Worm (Caenorhabditis elegans): ENCODE results near the gene C38H2.3.

C38H2.3 gene

DNA sequence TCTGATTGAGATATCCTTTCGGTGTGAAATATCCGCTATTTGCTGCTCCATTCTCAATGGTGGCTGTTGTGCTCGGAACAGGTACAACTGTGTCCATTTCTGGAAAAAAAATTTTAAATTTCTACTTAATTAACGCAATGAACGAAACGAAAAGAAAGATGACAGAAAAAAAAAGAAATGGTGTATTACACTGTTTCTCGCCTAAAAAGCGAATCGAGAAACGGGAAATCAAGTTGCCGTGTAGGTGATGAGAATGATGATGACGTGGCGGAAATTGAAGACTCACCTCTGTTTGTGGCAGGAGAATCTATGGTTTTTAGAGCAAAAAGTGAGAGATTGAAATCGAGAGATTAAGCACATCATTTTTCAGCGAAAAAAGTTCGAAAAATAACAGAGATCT, at the start of gene C38H2.3:
C38H2.3 (minus strand) TSS at position 101 of the 400 bp plus-strand sequence.
- no peak for TF ChIP-seq B0310.2 (tag; optimal IDR thresholded peaks at IDR 0.05)
- no peak for TF ChIP-seq ceh-36 (tag; optimal IDR thresholded peaks at IDR 0.05)
- no peak for TF ChIP-seq tra-4 (tag; optimal IDR thresholded peaks at IDR 0.05)
- no peak for TF ChIP-seq tbx-37 (GFP tag; conservative IDR thresholded peaks at IDR 0.05)
- TF ChIP-seq hnd-1 (tag; optimal IDR thresholded peaks at IDR 0.05) = no peak
- TF ChIP-seq ets-7 (tag; optimal IDR thresholded peaks at IDR 0.05) = no peak

DNA sequence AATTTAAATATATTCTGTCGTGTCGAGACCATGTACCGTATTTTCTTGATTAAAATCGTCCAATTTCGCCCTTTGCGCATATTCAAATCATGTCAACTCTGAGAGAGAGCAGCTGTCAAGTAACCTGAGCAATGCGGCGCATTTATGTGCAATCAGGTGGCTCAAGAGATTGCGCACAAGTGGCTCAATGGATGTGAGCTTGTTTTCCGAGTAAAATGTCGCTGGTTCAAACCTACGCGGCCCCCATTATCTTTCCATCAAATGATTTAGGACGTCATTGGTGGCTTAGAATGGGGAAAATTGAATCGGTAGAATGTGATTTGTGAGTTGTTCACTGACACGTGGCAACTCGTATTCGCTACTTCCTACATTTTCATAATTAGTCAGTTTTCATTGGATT, 45.7 kb upstream of the C38H2.3 start:
- TF ChIP-seq aly-1 (tag; optimal IDR thresholded peaks at IDR 0.05) (peak; percentile 45), B0310.2 (tag; optimal IDR thresholded peaks at IDR 0.05) (no peak), hmbx-1 (tag; optimal IDR thresholded peaks at IDR 0.05) (no peak), hmg-4 (GFP tag; optimal IDR thresholded peaks at IDR 0.05) (peak; percentile 71), sea-1 (GFP tag; conservative IDR thresholded peaks at IDR 0.05) (peak; percentile 84), tbx-11 (GFP tag; IDR thresholded peaks at IDR 0.05) (0 out of 2 replicates have a peak, but pooled peaks have one; percentile 49), ama-1 (optimal IDR thresholded peaks at IDR 0.05) (no peak), ceh-13 (GFP tag; optimal IDR thresholded peaks at IDR 0.05) (peak; percentile 57), pes-1 (GFP tag; IDR thresholded peaks at IDR 0.05) (peak; percentile 74), flt-1 (GFP tag; IDR thresholded peaks at IDR 0.05) (peak; percentile 61; the same call in 1 of the 2 replicates), tbx-37 (GFP tag; conservative IDR thresholded peaks at IDR 0.05) (peak; percentile 61; the same call in 1 of the 2 replicates), scrt-1 (GFP tag; IDR thresholded peaks at IDR 0.05) (peak; percentile 66; the same call in 1 of the 2 replicates), hnd-1 (tag; optimal IDR thresholded peaks at IDR 0.05) (peak; percentile 46), ceh-36 (tag; optimal IDR thresholded peaks at IDR 0.05) (peak; percentile 76), F13C5.2 (tag; optimal IDR thresholded peaks at IDR 0.05) (peak; percentile 81), tra-4 (tag; optimal IDR thresholded peaks at IDR 0.05) (no peak), ets-7 (tag; optimal IDR thresholded peaks at IDR 0.05) (no peak)

DNA sequence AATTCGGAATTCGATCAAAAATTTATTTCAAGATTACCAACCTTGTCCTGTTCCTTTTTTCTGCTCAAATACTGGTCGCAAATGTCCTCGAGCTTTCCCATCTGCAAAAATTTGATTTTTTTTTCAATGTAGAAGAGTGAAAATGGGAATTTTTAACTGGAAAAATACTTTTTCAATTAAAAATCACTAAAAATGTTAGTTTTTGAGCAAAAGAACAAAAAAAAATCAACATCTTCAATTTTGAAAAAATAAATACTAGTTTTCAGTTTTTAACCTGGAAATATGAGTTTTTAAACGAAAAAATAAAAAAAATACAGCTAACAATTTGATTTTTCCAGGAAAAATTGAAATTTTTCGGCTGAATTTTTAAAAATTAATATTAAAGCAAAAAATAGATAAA, 41.5 kb upstream of the C38H2.3 start, which contains the start of gene prp-3:
prp-3 (minus strand) TSS at position 101 of the 400 bp plus-strand sequence.
- TF ChIP-seq ama-1 (optimal IDR thresholded peaks at IDR 0.05) = no peak
- TF ChIP-seq aly-1 (tag; optimal IDR thresholded peaks at IDR 0.05) = no peak
- no peak for TF ChIP-seq scrt-1 (GFP tag; IDR thresholded peaks at IDR 0.05)
- no peak for TF ChIP-seq tbx-37 (GFP tag; conservative IDR thresholded peaks at IDR 0.05)
- TF ChIP-seq ceh-36 (tag; optimal IDR thresholded peaks at IDR 0.05) = no peak
- TF ChIP-seq flt-1 (GFP tag; IDR thresholded peaks at IDR 0.05) = no peak
- no peak for TF ChIP-seq B0310.2 (tag; optimal IDR thresholded peaks at IDR 0.05)
- no peak for TF ChIP-seq sea-1 (GFP tag; conservative IDR thresholded peaks at IDR 0.05)
- no peak for TF ChIP-seq F13C5.2 (tag; optimal IDR thresholded peaks at IDR 0.05)
- no peak for TF ChIP-seq hmg-4 (GFP tag; optimal IDR thresholded peaks at IDR 0.05)
- TF ChIP-seq hmbx-1 (tag; optimal IDR thresholded peaks at IDR 0.05) = no peak

DNA sequence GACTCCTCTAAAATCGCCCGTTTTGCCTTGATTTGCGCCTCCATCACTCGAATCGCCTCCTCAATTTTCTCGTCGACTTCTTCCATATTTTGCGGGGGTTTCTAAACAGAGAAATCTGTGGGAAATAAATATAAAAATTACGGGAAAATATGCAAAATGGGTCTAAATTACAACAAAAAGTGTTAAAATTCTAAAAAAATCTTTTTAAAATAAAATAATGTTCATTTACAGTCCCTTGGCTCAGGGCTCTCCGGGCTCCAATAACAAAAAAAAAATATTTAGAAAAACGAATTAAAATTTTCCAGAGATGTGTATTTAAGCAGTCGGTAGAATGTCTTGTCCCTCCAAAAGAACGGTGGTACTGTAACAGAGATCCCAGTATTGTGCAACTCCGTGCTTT, 37.5 kb upstream of the C38H2.3 start, which contains the start of gene M03C11.6:
M03C11.6 (minus strand) TSS at position 101 of the 400 bp plus-strand sequence.
- no peak for TF ChIP-seq tbx-37 (GFP tag; conservative IDR thresholded peaks at IDR 0.05)
- no peak for TF ChIP-seq aly-1 (tag; optimal IDR thresholded peaks at IDR 0.05)
- no peak for TF ChIP-seq tbx-11 (GFP tag; IDR thresholded peaks at IDR 0.05)
- TF ChIP-seq flt-1 (GFP tag; IDR thresholded peaks at IDR 0.05) = no peak

DNA sequence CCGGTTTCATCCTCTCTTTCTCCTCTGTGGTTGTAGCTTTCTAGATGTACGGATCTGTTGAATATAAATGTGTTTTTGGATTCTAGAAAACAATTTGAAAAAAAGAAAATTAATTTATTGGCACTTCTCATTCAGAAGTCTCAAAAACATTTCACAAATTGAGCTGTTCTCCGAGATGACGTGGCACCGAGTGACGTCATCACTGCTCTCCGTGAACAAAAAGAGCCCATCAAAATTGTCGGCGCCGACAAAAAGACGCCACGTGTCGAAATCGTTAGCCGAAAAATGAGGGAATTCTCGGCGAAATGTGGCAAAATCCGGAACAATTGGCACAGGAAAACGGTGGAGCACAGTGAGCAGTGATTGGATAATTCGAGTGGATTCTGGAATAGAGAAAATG, 35.3 kb upstream of the C38H2.3 start:
- no peak for TF ChIP-seq B0310.2 (tag; optimal IDR thresholded peaks at IDR 0.05)
- TF ChIP-seq pes-1 (GFP tag; IDR thresholded peaks at IDR 0.05) = no peak
- TF ChIP-seq hmg-4 (GFP tag; optimal IDR thresholded peaks at IDR 0.05) = no peak
- TF ChIP-seq ets-7 (tag; optimal IDR thresholded peaks at IDR 0.05) = no peak
- TF ChIP-seq flt-1 (GFP tag; IDR thresholded peaks at IDR 0.05) = no peak
- no peak for TF ChIP-seq tra-4 (tag; optimal IDR thresholded peaks at IDR 0.05)
- no peak for TF ChIP-seq scrt-1 (GFP tag; IDR thresholded peaks at IDR 0.05)
- TF ChIP-seq sea-1 (GFP tag; conservative IDR thresholded peaks at IDR 0.05) = no peak
- no peak for TF ChIP-seq ceh-13 (GFP tag; optimal IDR thresholded peaks at IDR 0.05)
- no peak for TF ChIP-seq hmbx-1 (tag; optimal IDR thresholded peaks at IDR 0.05)
- TF ChIP-seq ceh-36 (tag; optimal IDR thresholded peaks at IDR 0.05) = no peak
- TF ChIP-seq tbx-37 (GFP tag; conservative IDR thresholded peaks at IDR 0.05) = no peak
- TF ChIP-seq F13C5.2 (tag; optimal IDR thresholded peaks at IDR 0.05) = no peak
- TF ChIP-seq aly-1 (tag; optimal IDR thresholded peaks at IDR 0.05) = no peak
- TF ChIP-seq ama-1 (optimal IDR thresholded peaks at IDR 0.05) = no peak
- no peak for TF ChIP-seq hnd-1 (tag; optimal IDR thresholded peaks at IDR 0.05)
- no peak for TF ChIP-seq tbx-11 (GFP tag; IDR thresholded peaks at IDR 0.05)

DNA sequence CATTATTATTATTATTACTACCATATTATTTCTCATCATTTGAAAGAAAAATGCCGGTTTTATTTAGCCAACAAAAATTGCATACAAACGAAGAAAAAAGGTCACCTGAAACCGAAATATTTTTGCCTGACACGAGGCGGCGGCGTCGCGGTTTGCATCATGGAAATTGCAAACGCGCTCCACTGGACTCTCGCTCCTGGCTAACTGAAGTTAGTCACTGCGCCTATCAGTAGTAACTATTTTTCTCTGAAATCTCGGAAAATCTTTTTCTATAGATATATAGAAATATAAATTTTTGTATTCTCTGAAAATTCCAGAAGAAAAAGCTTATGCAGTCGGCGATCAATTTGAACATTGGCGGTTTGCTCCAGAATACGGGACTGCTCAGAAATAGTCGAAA, 29.4 kb upstream of the C38H2.3 start, which contains the start of gene ymel-1:
ymel-1 (plus strand) TSS at position 318 of the 400 bp plus-strand sequence.
- TF ChIP-seq hmbx-1 (tag; optimal IDR thresholded peaks at IDR 0.05) (no peak), pes-1 (GFP tag; IDR thresholded peaks at IDR 0.05) (0 out of 2 replicates have a peak, but pooled peaks have one; percentile 14), hmg-4 (GFP tag; optimal IDR thresholded peaks at IDR 0.05) (peak; percentile 29)

DNA sequence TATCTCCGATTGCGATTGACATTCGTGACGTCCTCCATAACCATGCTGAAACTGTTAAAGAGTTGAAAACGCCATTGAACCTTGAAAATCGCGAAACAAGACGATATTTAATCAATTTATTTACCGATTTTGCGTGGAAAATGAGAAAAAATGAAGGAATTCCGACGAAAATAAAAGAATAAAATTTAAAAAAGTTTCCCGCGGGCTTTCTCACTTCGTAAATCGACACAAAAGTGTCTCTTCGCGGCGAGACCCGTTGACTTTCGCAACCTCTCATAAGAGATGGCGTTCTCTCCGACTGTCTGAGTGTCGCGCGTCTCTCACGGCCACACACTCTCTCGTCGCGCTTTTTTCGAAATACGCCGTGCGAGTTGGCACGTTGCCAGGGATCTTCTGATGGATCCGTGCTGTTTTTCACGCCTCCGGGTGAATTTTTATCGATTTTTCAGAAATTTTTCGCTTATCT, 20.9 kb upstream of the C38H2.3 start, which contains the start of gene hat-1:
hat-1 (minus strand) TSS at position 51 of the 466 bp plus-strand sequence.
- TF ChIP-seq ceh-36 (tag; optimal IDR thresholded peaks at IDR 0.05) (no peak), F13C5.2 (tag; optimal IDR thresholded peaks at IDR 0.05) (no peak), hmbx-1 (tag; optimal IDR thresholded peaks at IDR 0.05) (no peak), hmg-4 (GFP tag; optimal IDR thresholded peaks at IDR 0.05) (no peak), ceh-13 (GFP tag; optimal IDR thresholded peaks at IDR 0.05) (no peak), sea-1 (GFP tag; conservative IDR thresholded peaks at IDR 0.05) (no peak), aly-1 (tag; optimal IDR thresholded peaks at IDR 0.05) (no peak), flt-1 (GFP tag; IDR thresholded peaks at IDR 0.05) (no peak), ama-1 (optimal IDR thresholded peaks at IDR 0.05) (no peak), tbx-37 (GFP tag; conservative IDR thresholded peaks at IDR 0.05) (no peak), tra-4 (tag; optimal IDR thresholded peaks at IDR 0.05) (no peak), B0310.2 (tag; optimal IDR thresholded peaks at IDR 0.05) (no peak), hnd-1 (tag; optimal IDR thresholded peaks at IDR 0.05) (no peak), pes-1 (GFP tag; IDR thresholded peaks at IDR 0.05) (no peak), tbx-11 (GFP tag; IDR thresholded peaks at IDR 0.05) (no peak), ets-7 (tag; optimal IDR thresholded peaks at IDR 0.05) (no peak), scrt-1 (GFP tag; IDR thresholded peaks at IDR 0.05) (no peak)

All from whole organism, early embryonic.